Worm (Caenorhabditis elegans): ENCODE results near the gene F35E12.10.

DNA sequence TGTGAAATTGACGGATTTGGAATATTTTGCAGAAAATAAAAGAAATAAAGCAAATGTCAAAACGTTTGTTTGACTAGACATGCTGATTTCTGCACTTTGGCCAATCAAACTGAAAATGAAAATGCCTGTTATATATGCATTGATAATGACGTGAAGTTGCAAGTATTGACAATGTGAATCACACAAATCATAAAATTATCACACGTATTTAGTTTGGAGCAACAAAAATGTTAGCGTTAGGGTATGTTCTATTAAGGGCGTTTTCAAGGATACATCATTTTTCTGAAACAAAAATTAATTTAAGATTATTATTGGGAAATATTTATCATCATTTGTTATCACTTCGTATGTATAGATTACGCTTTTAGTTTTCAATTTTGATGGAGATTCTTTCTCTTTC, 3.3 kb upstream of the F35E12.10 start, which contains the start of gene cld-9:
- TF ChIP-seq sptf-1 (tag; optimal IDR thresholded peaks at IDR 0.05) = no peak
- no peak for TF ChIP-seq ztf-11 (tag; optimal IDR thresholded peaks at IDR 0.05)
- no peak for TF ChIP-seq pqm-1 (tag; optimal IDR thresholded peaks at IDR 0.05)

Measured in whole organism, L1 larva.